2 fruit fly cellular contexts compared by ENCODE assay signal in genomic region chr3L:12163082-12163481, dm6.
TF ChIP-seq lines count a peak whose summit lies in the region.

No protein-coding gene starts in this region.

- no peak for TF ChIP-seq CTCF in whole organism, embryonic (GFP tag; optimal IDR thresholded peaks at IDR 0.05; lab: Kevin White, UChicago)

TF ChIP-seq in whole organism, embryonic, 481 proteins besides CTCF, POLR2A, EP300 and RAD21 (continues in another document):
- TF ChIP-seq CG14667 (GFP tag; IDR thresholded peaks at IDR 0.05; lab: Robert Waterston, UW), result no peak
- peak; percentile 13; the same call in 1 of the 3 replicates for TF ChIP-seq row (GFP tag; IDR thresholded peaks at IDR 0.05; lab: Robert Waterston, UW)
- 0 out of 2 replicates have a peak, but pooled peaks have one; percentile 6 for TF ChIP-seq E2f1 (GFP tag; IDR thresholded peaks at IDR 0.05; lab: Robert Waterston, UW)
- no peak for TF ChIP-seq CG15601 (tag; optimal IDR thresholded peaks at IDR 0.05; lab: Kevin White, UChicago)
- no peak for TF ChIP-seq seq (GFP tag; IDR thresholded peaks at IDR 0.05; lab: Robert Waterston, UW)
- no peak for TF ChIP-seq Nf-YC (tag; optimal IDR thresholded peaks at IDR 0.05; lab: Kevin White, UChicago)
- no peak for TF ChIP-seq fd96Cb (tag; optimal IDR thresholded peaks at IDR 0.05; lab: Kevin White, UChicago)
- TF ChIP-seq CG9437 (GFP tag; optimal IDR thresholded peaks at IDR 0.05; lab: Kevin White, UChicago), result no peak
- peak; percentile 31 for TF ChIP-seq CG7556 (GFP tag; optimal IDR thresholded peaks at IDR 0.05; lab: Kevin White, UChicago)
- TF ChIP-seq CG14441 (GFP tag; IDR thresholded peaks at IDR 0.05; lab: Robert Waterston, UW), result 0 out of 2 replicates have a peak, but pooled peaks have one; percentile 4
- peak; percentile 68 for TF ChIP-seq sens (GFP tag; lab: Kevin White, UChicago)
- no peak for TF ChIP-seq CG15073 (GFP tag; optimal IDR thresholded peaks at IDR 0.05; lab: Kevin White, UChicago)
- TF ChIP-seq Mrtf (GFP tag; IDR thresholded peaks at IDR 0.05; lab: Robert Waterston, UW), result no peak
- TF ChIP-seq Asciz (GFP tag; optimal IDR thresholded peaks at IDR 0.05; lab: Kevin White, UChicago), result no peak
- no peak for TF ChIP-seq kah (GFP tag; optimal IDR thresholded peaks at IDR 0.05; lab: Kevin White, UChicago)
- TF ChIP-seq CG10431 (GFP tag; optimal IDR thresholded peaks at IDR 0.05; lab: Kevin White, UChicago), result no peak
- no peak for TF ChIP-seq Lpt (GFP tag; optimal IDR thresholded peaks at IDR 0.05; lab: Kevin White, UChicago)
- TF ChIP-seq CkIIα-i1 (GFP tag; IDR thresholded peaks at IDR 0.05; lab: Robert Waterston, UW), result no peak
- TF ChIP-seq wdn (GFP tag; IDR thresholded peaks at IDR 0.05; lab: Robert Waterston, UW), result no peak
- no peak for TF ChIP-seq chinmo (GFP tag; IDR thresholded peaks at IDR 0.05; lab: Robert Waterston, UW; ENCODE audit: partially characterized antibody)
- no peak for TF ChIP-seq CG10267 (tag; optimal IDR thresholded peaks at IDR 0.05; lab: Kevin White, UChicago)
- no peak for TF ChIP-seq Dbx (GFP tag; IDR thresholded peaks at IDR 0.05; lab: Robert Waterston, UW)
- no peak for TF ChIP-seq fd64A (GFP tag; optimal IDR thresholded peaks at IDR 0.05; lab: Kevin White, UChicago)
- TF ChIP-seq twi (tag; optimal IDR thresholded peaks at IDR 0.05; lab: Kevin White, UChicago), result no peak
- 0 out of 3 replicates have a peak, but pooled peaks have one; percentile 20 for TF ChIP-seq dysf (GFP tag; IDR thresholded peaks at IDR 0.05; lab: Robert Waterston, UW)
- no peak for TF ChIP-seq CG11504 (tag; optimal IDR thresholded peaks at IDR 0.05; lab: Kevin White, UChicago)
- no peak for TF ChIP-seq ind (GFP tag; optimal IDR thresholded peaks at IDR 0.05; lab: Kevin White, UChicago)
- no peak; the same call in 1 of the 3 replicates for TF ChIP-seq CG17361 (GFP tag; IDR thresholded peaks at IDR 0.05; lab: Robert Waterston, UW)
- no peak for TF ChIP-seq dmrt11E (tag; optimal IDR thresholded peaks at IDR 0.05; lab: Kevin White, UChicago)
- TF ChIP-seq CG12769 (tag; optimal IDR thresholded peaks at IDR 0.05; lab: Kevin White, UChicago), result no peak
- TF ChIP-seq btn (GFP tag; optimal IDR thresholded peaks at IDR 0.05; lab: Kevin White, UChicago), result no peak
- TF ChIP-seq z (GFP tag; IDR thresholded peaks at IDR 0.05; lab: Robert Waterston, UW), result 0 out of 3 replicates have a peak, but pooled peaks have one; percentile 33
- TF ChIP-seq CG30403 (GFP tag; optimal IDR thresholded peaks at IDR 0.05; lab: Kevin White, UChicago), result peak; percentile 11
- no peak for TF ChIP-seq chif (GFP tag; optimal IDR thresholded peaks at IDR 0.05; lab: Kevin White, UChicago)
- no peak for TF ChIP-seq CG43689 (GFP tag; IDR thresholded peaks at IDR 0.05; lab: Robert Waterston, UW)
- TF ChIP-seq ci (GFP tag; IDR thresholded peaks at IDR 0.05; lab: Robert Waterston, UW), result peak; percentile 46; the same call in 2 of the 3 replicates
- TF ChIP-seq Hr78 (GFP tag; optimal IDR thresholded peaks at IDR 0.05; lab: Kevin White, UChicago), result no peak
- no peak for TF ChIP-seq Atf6 (GFP tag; IDR thresholded peaks at IDR 0.05; lab: Robert Waterston, UW)
- TF ChIP-seq h (optimal IDR thresholded peaks at IDR 0.05; lab: Kevin White, UChicago), result no peak
- TF ChIP-seq CG7987 (GFP tag; optimal IDR thresholded peaks at IDR 0.05; lab: Kevin White, UChicago), result no peak
- TF ChIP-seq Hmx (GFP tag; optimal IDR thresholded peaks at IDR 0.05; lab: Kevin White, UChicago), result no peak
- TF ChIP-seq gfzf (GFP tag; optimal IDR thresholded peaks at IDR 0.05; lab: Kevin White, UChicago), result no peak
- no peak for TF ChIP-seq pfk (GFP tag; optimal IDR thresholded peaks at IDR 0.05; lab: Kevin White, UChicago)
- 0 out of 3 replicates have a peak, but pooled peaks have one; percentile 25 for TF ChIP-seq H15 (GFP tag; IDR thresholded peaks at IDR 0.05; lab: Robert Waterston, UW)
- TF ChIP-seq B-H1 (GFP tag; IDR thresholded peaks at IDR 0.05; lab: Robert Waterston, UW), result no peak
- TF ChIP-seq Sry-δ (GFP tag; optimal IDR thresholded peaks at IDR 0.05; lab: Kevin White, UChicago), result no peak
- no peak for TF ChIP-seq Atf3 (GFP tag; optimal IDR thresholded peaks at IDR 0.05; lab: Kevin White, UChicago)

TF ChIP-seq in whole organism, pupa, 21 proteins besides CTCF, POLR2A, EP300 and RAD21:
- TF ChIP-seq CG34367 (tag; optimal IDR thresholded peaks at IDR 0.05; lab: Kevin White, UChicago) (no peak), fd96Ca (GFP tag; IDR thresholded peaks at IDR 0.05; lab: Robert Waterston, UW) (no peak), CG4496 (GFP tag; IDR thresholded peaks at IDR 0.05; lab: Robert Waterston, UW) (peak; percentile 52; the same call in 2 of the 3 replicates), Ets98B (GFP tag; IDR thresholded peaks at IDR 0.05; lab: Robert Waterston, UW) (0 out of 2 replicates have a peak, but pooled peaks have one; percentile 14), Snoo (tag; optimal IDR thresholded peaks at IDR 0.05; lab: Kevin White, UChicago) (no peak), D1 (tag; optimal IDR thresholded peaks at IDR 0.05; lab: Kevin White, UChicago) (no peak)
